Worm (Caenorhabditis elegans) whole organism, L4 larva: ENCODE data around the gene math-6.

ENCODE experiments used
- F10B5.3 ChIP-seq: sonication (generic microtip); optimal IDR thresholded peaks from 2 replicates; lab custom pipeline; 2016; ENCODE audit warnings: mild to moderate bottlenecking, missing genetic modification characterization, missing compliant biosample characterization
- T20F7.1 ChIP-seq: fragments of 200-800 bp; sonication (Bioruptor generic); optimal IDR thresholded peaks from 2 replicates; lab custom pipeline; 2018; ENCODE audit warnings: mild to moderate bottlenecking, missing genetic modification characterization, missing compliant biosample characterization
- Y48G9A.11 ChIP-seq: fragments of 200-800 bp; sonication (Bioruptor generic); IDR thresholded peaks from 2 replicates; pipeline ENCODE4 v1.3.6; 2022; ENCODE audit warnings: missing genetic modification reagents, missing genetic modification characterization, missing compliant biosample characterization
- Y5F2A.4 ChIP-seq: fragments of 200-800 bp; sonication (Bioruptor generic); optimal IDR thresholded peaks from 2 replicates; lab custom pipeline; 2018; ENCODE audit warnings: mild to moderate bottlenecking, missing genetic modification characterization, missing compliant biosample characterization
- Y75B8A.6 ChIP-seq: fragments of 200-800 bp; sonication (Bioruptor generic); IDR thresholded peaks from 2 replicates; pipeline ENCODE4 v1.3.6; 2022; ENCODE audit warnings: missing genetic modification reagents, missing genetic modification characterization, missing compliant biosample characterization
- aha-1 ChIP-seq: fragments of 150-350 bp; peaks from one replicate; lab custom pipeline; 2014; ENCODE audit warnings: missing biosample characterization, missing genetic modification characterization
- ama-1 ChIP-seq: fragments of 150-350 bp; optimal IDR thresholded peaks from 2 replicates; lab custom pipeline; 2014; ENCODE audit warnings: inconsistent platforms, mixed read lengths
- arid-1 ChIP-seq: fragments of 200-800 bp; sonication (Bioruptor generic); conservative IDR thresholded peaks from 2 replicates; pipeline ENCODE4 v1.3.6; 2022; ENCODE audit warnings: missing genetic modification reagents, missing genetic modification characterization, missing compliant biosample characterization
- attf-4 ChIP-seq: sonication (generic microtip); optimal IDR thresholded peaks from 3 replicates; lab custom pipeline; 2017; ENCODE audit warnings: missing biosample characterization, missing genetic modification characterization
- ceh-28 ChIP-seq: fragments of 150-350 bp; optimal IDR thresholded peaks from 2 replicates; lab custom pipeline; 2014; ENCODE audit warnings: missing biosample characterization, missing genetic modification reagents, missing genetic modification characterization
- ces-1 ChIP-seq: fragments of 150-350 bp; sonication (generic microtip); optimal IDR thresholded peaks from 4 replicates; lab custom pipeline; 2014; ENCODE audit warnings: missing biosample characterization, missing genetic modification reagents, missing genetic modification characterization
- daf-8 ChIP-seq: fragments of 200-800 bp; sonication (Bioruptor generic); IDR thresholded peaks from 2 replicates; pipeline ENCODE4 v1.3.6; 2022; ENCODE audit warnings: missing genetic modification characterization, missing compliant biosample characterization
- dve-1 ChIP-seq: sonication (generic microtip); optimal IDR thresholded peaks from 2 replicates; lab custom pipeline; 2017; ENCODE audit warnings: antibody characterized with exemption, mild to moderate bottlenecking, missing genetic modification characterization, missing compliant biosample characterization; ENCODE audit not compliant: insufficient read depth
- egl-43 ChIP-seq: fragments of 200-800 bp; sonication (Bioruptor generic); IDR thresholded peaks from 2 replicates; pipeline ENCODE4 v1.3.6; 2022; ENCODE audit warnings: missing genetic modification reagents, missing genetic modification characterization, missing compliant biosample characterization
- gei-8 ChIP-seq: fragments of 200-800 bp; sonication (Bioruptor generic); optimal IDR thresholded peaks from 2 replicates; lab custom pipeline; 2018; ENCODE audit warnings: mild to moderate bottlenecking, missing genetic modification characterization, missing compliant biosample characterization
- hmg-1.1 ChIP-seq: fragments of 200-800 bp; sonication (Bioruptor generic); IDR thresholded peaks from 2 replicates; pipeline ENCODE4 v1.3.6; 2022; ENCODE audit warnings: missing genetic modification reagents, missing genetic modification characterization, missing compliant biosample characterization
- lim-7 ChIP-seq: fragments of 200-800 bp; sonication (Bioruptor generic); IDR thresholded peaks from 2 replicates; pipeline ENCODE4 v1.3.6; 2022; ENCODE audit warnings: missing genetic modification characterization, missing compliant biosample characterization
- lin-29 ChIP-seq: fragments of 200-800 bp; sonication (Bioruptor generic); IDR thresholded peaks from 2 replicates; pipeline ENCODE4 v1.3.6; 2022; ENCODE audit warnings: missing genetic modification reagents, missing genetic modification characterization, missing compliant biosample characterization
- lir-3 ChIP-seq: sonication (generic microtip); optimal IDR thresholded peaks from 2 replicates; lab custom pipeline; 2016; ENCODE audit warnings: mild to moderate bottlenecking, missing genetic modification characterization, missing compliant biosample characterization
- lsy-2 ChIP-seq, 2 experiments: fragments of 150-350 bp in 1 of 2; sonication (generic microtip) in 1 of 2; optimal IDR thresholded peaks; 2 replicates each; lab custom pipeline; 2014 to 2017; ENCODE audit warnings: missing biosample characterization in 2 of 2, missing genetic modification characterization in 2 of 2
- mdt-29 ChIP-seq: fragments of 200-800 bp; sonication (Bioruptor generic); IDR thresholded peaks from 2 replicates; pipeline ENCODE4 v1.3.6; 2022; ENCODE audit warnings: missing genetic modification reagents, missing genetic modification characterization, missing compliant biosample characterization
- mes-2 ChIP-seq: sonication (generic microtip); optimal IDR thresholded peaks from 2 replicates; lab custom pipeline; 2016; ENCODE audit warnings: missing genotype, mild to moderate bottlenecking, missing genetic modification characterization, missing compliant biosample characterization; ENCODE audit not compliant: poor library complexity, severe bottlenecking
- nhr-10 ChIP-seq: fragments of 150-350 bp; optimal IDR thresholded peaks from 2 replicates; lab custom pipeline; 2014; ENCODE audit warnings: missing biosample characterization, missing genetic modification characterization
- nhr-111 ChIP-seq: fragments of 200-800 bp; sonication (Bioruptor generic); optimal IDR thresholded peaks from 2 replicates; lab custom pipeline; 2018; ENCODE audit warnings: mild to moderate bottlenecking, missing genetic modification characterization, missing compliant biosample characterization
- nhr-48 ChIP-seq: sonication (generic microtip); optimal IDR thresholded peaks from 2 replicates; lab custom pipeline; 2016; ENCODE audit warnings: mild to moderate bottlenecking, missing genetic modification characterization, missing compliant biosample characterization
- nhr-76 ChIP-seq: fragments of 150-350 bp; optimal IDR thresholded peaks from 2 replicates; lab custom pipeline; 2014; ENCODE audit warnings: missing biosample characterization, missing genetic modification characterization
- pha-4 ChIP-seq, 2 experiments: fragments of 150-350 bp in 1 of 2; fragments of 200-800 bp in 1 of 2; sonication (Bioruptor generic) in 1 of 2; IDR thresholded peaks in 1 of 2; optimal IDR thresholded peaks in 1 of 2; 2 replicates each; pipeline versions ENCODE4 v1.3.6 to Lab custom; 2014 to 2022; ENCODE audit warnings: missing genetic modification characterization in 2 of 2, missing genetic modification reagents in 2 of 2, missing biosample characterization in 1 of 2, missing compliant biosample characterization in 1 of 2
- php-3 ChIP-seq: fragments of 200-800 bp; sonication (Bioruptor generic); IDR thresholded peaks from 2 replicates; pipeline ENCODE4 v1.3.6; 2022; ENCODE audit warnings: missing genetic modification reagents, missing genetic modification characterization, missing compliant biosample characterization
- pqm-1 ChIP-seq: sonication (generic microtip); optimal IDR thresholded peaks from 2 replicates; lab custom pipeline; 2017; ENCODE audit warnings: missing biosample characterization, missing genetic modification characterization
- unc-130 ChIP-seq: sonication (generic microtip); optimal IDR thresholded peaks from 2 replicates; lab custom pipeline; 2016; ENCODE audit warnings: missing genetic modification reagents, missing genetic modification characterization, missing compliant biosample characterization
- ztf-7 ChIP-seq: fragments of 150-350 bp; optimal IDR thresholded peaks from 2 replicates; lab custom pipeline; 2014; ENCODE audit warnings: missing biosample characterization, missing genetic modification characterization

The math-6 gene

DNA sequence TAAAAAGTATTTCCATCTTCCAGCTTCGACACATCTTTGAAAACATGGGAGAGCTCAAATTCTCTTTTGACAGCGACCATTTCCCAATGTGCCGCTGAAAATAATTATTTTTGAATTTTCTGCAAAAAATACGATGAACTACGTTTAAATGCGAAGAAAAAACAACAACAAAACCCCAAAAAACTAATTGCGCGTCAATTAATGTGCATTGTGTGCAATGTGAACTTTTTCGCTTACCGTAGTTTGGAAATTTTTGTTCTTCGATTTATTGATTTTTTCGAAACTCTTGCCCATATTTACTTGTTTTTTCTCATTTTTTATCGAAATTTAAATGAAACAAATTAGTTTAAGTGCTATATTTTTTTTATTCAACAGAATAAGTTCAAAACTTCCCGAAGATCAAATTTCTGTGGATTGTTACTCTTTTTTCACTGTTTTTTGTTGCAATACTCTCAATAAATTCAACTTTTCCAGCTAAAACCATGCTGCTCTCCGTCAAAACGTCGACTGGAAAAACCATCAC is 38.2 kb upstream of the math-6 start, which contains the start of the genes bath-2 and F52C6.4:
bath-2 (minus strand) TSS at position 101 of the 523 bp plus-strand sequence.
F52C6.4 (plus strand) TSS at position 473 of the 523 bp plus-strand sequence.
- TF ChIP-seq aha-1 (tag; lab: Kevin White, UChicago) (peak; percentile 5), lim-7 (GFP tag; lab: Robert Waterston, UW) (no peak)

DNA sequence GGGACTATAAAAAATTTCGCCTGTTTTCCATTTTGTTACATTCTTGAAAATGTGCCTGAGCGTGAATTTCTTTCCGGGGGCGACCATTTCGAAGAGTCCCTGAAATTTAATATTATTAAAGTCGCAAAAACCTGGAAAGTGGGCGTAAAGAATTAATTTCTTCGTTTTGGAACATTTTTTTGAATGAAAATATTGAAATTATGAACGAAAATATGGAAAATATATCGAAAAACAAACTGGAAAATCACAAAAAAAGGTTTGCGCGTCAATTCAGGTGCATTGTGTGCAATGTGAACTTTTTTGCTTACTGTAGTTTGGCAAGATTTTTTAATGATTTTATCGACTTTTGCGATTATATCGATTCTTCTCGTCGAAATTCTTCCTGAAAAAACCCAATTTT is 36.5 kb upstream of the math-6 start, which contains the start of gene bath-7:
bath-7 (minus strand) TSS at position 101 of the 400 bp plus-strand sequence.
- TF ChIP-seq ceh-28 (tag; lab: Kevin White, UChicago): no peak
- TF ChIP-seq dve-1 (tag; lab: Kevin White, UChicago): no peak
- no peak for TF ChIP-seq Y5F2A.4 (GFP tag; lab: Kevin White, UChicago)
- TF ChIP-seq nhr-76 (tag; lab: Kevin White, UChicago): no peak
- TF ChIP-seq gei-8 (GFP tag; lab: Kevin White, UChicago): no peak
- TF ChIP-seq daf-8 (GFP tag; lab: Robert Waterston, UW): no peak

DNA sequence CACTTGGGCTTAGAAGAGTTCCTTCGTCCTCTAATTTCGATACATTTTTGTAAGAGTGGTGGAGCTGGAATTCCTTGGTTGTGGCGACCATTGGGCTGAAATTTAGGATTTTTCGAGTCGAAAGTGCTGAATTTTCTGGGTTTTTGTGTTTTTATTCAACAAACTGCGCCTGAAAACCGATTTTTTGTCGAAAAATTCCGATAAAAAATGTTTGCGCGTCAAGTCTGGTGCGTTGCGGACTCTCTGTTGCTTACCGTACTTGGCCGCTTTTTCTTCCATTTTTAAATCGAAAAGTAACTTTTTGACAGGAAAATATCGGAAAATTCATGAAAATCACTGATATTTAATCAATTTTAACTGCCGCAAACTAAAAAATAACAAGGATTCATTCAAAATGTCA is 33.3 kb upstream of the math-6 start, which contains the start of gene bath-4:
bath-4 (minus strand) TSS at position 101 of the 400 bp plus-strand sequence.
- no peak for TF ChIP-seq ztf-7 (tag; lab: Kevin White, UChicago)
- TF ChIP-seq unc-130 (GFP tag; lab: Kevin White, UChicago): no peak
- no peak for TF ChIP-seq Y48G9A.11 (GFP tag; lab: Robert Waterston, UW)
- TF ChIP-seq lir-3: no peak
- no peak for TF ChIP-seq egl-43
- TF ChIP-seq php-3 (GFP tag; lab: Robert Waterston, UW): no peak
- no peak for TF ChIP-seq T20F7.1 (GFP tag; lab: Kevin White, UChicago)
- TF ChIP-seq gei-8 (GFP tag; lab: Kevin White, UChicago): no peak
- no peak for TF ChIP-seq hmg-1.1 (GFP tag; lab: Robert Waterston, UW)
- TF ChIP-seq pha-4 (GFP tag; IDR thresholded peaks at IDR 0.05; lab: Robert Waterston, UW): no peak
- no peak for TF ChIP-seq pha-4 (tag; optimal IDR thresholded peaks at IDR 0.05; lab: Kevin White, UChicago)

DNA sequence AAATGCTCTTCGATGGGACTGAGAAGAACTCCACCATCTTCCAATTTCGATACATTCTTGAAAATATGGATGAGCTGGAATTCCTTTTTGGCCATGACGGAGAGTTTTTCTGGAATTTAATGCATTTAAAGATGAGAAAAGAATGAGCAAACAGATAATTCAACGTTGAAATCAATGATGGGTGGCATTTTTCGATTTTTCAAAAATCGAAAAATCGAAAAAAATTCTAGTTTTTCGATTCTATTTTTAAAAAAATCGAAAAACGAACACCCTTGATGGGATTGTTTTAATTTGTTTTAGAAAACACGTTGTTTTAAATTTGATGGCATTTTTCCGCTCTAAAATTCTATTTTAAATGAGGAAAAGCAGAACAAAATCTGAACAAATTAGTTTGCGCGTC is 28.2 kb upstream of the math-6 start, which contains the start of gene math-31:
math-31 (minus strand) TSS at position 101 of the 400 bp plus-strand sequence.
- TF ChIP-seq lsy-2 (tag; optimal IDR thresholded peaks at IDR 0.05; lab: Kevin White, UChicago) (no peak), ama-1 (lab: Kevin White, UChicago) (no peak), lin-29 (GFP tag; lab: Robert Waterston, UW) (no peak), nhr-10 (tag; lab: Kevin White, UChicago) (no peak), dve-1 (tag; lab: Kevin White, UChicago) (no peak), php-3 (GFP tag; lab: Robert Waterston, UW) (no peak), arid-1 (no peak), Y75B8A.6 (GFP tag; lab: Robert Waterston, UW) (no peak)

DNA sequence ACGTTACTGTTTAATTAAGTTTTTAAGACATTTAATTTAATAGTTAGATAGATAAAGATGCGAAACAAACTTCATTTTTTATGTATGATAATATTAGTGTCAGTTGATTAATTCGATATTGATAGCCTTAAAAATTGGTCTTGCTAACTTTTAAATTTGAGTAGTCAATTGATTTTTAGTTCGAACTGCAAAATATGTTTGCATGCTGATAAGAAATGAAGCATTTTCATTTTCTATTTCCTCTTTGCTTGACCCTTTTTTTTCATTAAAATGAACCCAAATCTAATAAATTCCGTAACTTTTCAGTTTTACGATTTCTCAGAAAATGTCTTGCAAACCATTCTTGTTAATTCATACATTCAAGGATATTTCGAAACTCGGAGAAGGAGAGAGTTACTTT is 20.6 kb upstream of the math-6 start, which contains the start of gene math-22:
math-22 (plus strand) TSS at position 301 of the 400 bp plus-strand sequence.
- TF ChIP-seq F10B5.3 (tag; lab: Kevin White, UChicago): no peak
- peak; percentile 19 for TF ChIP-seq pqm-1 (tag; lab: Kevin White, UChicago)

DNA sequence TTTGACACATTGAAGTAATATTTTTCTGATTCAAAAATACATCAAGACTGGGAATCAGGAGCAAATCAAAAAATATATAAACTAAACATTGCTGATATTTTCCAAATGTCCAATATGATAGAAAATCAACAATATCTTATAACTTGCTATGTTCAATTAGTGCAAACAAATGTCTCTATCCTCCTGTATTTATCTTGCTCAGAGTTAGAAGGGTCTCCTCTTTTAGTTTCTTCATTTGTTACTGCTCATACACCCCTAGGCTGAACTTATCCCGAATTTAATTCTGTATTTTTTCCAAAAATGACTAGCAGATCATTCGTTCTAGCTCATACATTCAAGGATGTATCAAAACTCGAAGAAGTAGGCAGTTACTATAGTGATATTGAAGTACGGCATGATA is 17.4 kb upstream of the math-6 start, which contains the start of gene math-23:
math-23 (plus strand) TSS at position 301 of the 400 bp plus-strand sequence.
- TF ChIP-seq ces-1 (GFP tag; lab: Kevin White, UChicago): no peak
- no peak for TF ChIP-seq php-3 (GFP tag; lab: Robert Waterston, UW)
- no peak for TF ChIP-seq Y48G9A.11 (GFP tag; lab: Robert Waterston, UW)

DNA sequence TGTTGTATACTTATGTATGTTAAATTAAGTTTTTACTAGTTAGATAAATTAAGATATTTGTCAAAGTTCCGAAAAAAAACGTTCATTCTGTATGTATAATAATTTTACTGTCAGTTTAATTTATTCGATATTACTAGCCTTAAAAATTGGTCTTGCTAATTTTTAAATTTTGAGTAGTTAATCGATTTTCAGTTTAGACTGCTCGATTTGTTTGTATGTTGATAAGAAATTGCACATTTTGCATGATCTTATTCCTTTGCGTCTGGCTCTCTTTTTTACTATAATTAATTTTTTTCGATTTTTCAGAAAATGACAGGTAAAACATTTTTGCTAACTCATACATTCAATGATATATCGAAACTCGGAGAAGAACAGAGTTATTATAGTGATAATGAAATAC is 15.4 kb upstream of the math-6 start, which contains the start of gene math-24:
math-24 (plus strand) TSS at position 301 of the 400 bp plus-strand sequence.
- TF ChIP-seq attf-4 (tag; lab: Kevin White, UChicago) (no peak), mdt-29 (no peak), T20F7.1 (GFP tag; lab: Kevin White, UChicago) (no peak), nhr-48 (tag; lab: Kevin White, UChicago) (no peak), daf-8 (GFP tag; lab: Robert Waterston, UW) (no peak), Y48G9A.11 (GFP tag; lab: Robert Waterston, UW) (no peak), nhr-111 (no peak), Y5F2A.4 (GFP tag; lab: Kevin White, UChicago) (no peak), mes-2 (tag; lab: Kevin White, UChicago) (no peak)
